Worm (Caenorhabditis elegans) whole organism, L2 larva: ENCODE measurements around the gene npp-20.

Experiments
- C34F6.9 ChIP-seq: fragments of 150-350 bp; optimal IDR thresholded peaks from 2 replicates; lab custom pipeline; 2014; ENCODE audit warnings: missing biosample characterization, missing genetic modification characterization
- R02D3.7 ChIP-seq: fragments of 150-350 bp; optimal IDR thresholded peaks from 2 replicates; lab custom pipeline; 2014; ENCODE audit warnings: missing biosample characterization, missing genetic modification characterization
- Y55F3AM.14 ChIP-seq: fragments of 200-800 bp; sonication (Bioruptor generic); optimal IDR thresholded peaks from 2 replicates; lab custom pipeline; 2018; ENCODE audit warnings: mild to moderate bottlenecking, missing genetic modification characterization, missing compliant biosample characterization
- aly-2 ChIP-seq: fragments of 150-350 bp; optimal IDR thresholded peaks from 2 replicates; lab custom pipeline; 2014; ENCODE audit warnings: missing biosample characterization, missing genetic modification characterization
- ceh-16 ChIP-seq: fragments of 150-350 bp; optimal IDR thresholded peaks from 2 replicates; lab custom pipeline; 2014; ENCODE audit warnings: missing biosample characterization, missing genetic modification characterization
- elt-3 ChIP-seq: sonication (generic microtip); optimal IDR thresholded peaks from 2 replicates; lab custom pipeline; 2017; ENCODE audit warnings: missing biosample characterization, missing genetic modification characterization
- lin-13 ChIP-seq: fragments of 150-350 bp; optimal IDR thresholded peaks from 2 replicates; lab custom pipeline; 2014; ENCODE audit warnings: missing biosample characterization, missing genetic modification reagents, missing genetic modification characterization
- nhr-12 ChIP-seq: fragments of 150-350 bp; optimal IDR thresholded peaks from 2 replicates; lab custom pipeline; 2014; ENCODE audit warnings: missing biosample characterization, missing genetic modification characterization
- nhr-77 ChIP-seq: fragments of 150-350 bp; optimal IDR thresholded peaks from 2 replicates; lab custom pipeline; 2014; ENCODE audit warnings: missing biosample characterization, missing genetic modification characterization
- zag-1 ChIP-seq: fragments of 150-350 bp; optimal IDR thresholded peaks from 2 replicates; lab custom pipeline; 2014; ENCODE audit warnings: missing biosample characterization, missing genetic modification characterization
- ztf-11 ChIP-seq: sonication (generic microtip); optimal IDR thresholded peaks from 2 replicates; lab custom pipeline; 2017; ENCODE audit warnings: missing biosample characterization, missing genetic modification characterization

- TF ChIP-seq nhr-77 (no peak), nhr-12 (tag; lab: Kevin White, UChicago) (no peak), ztf-11 (no peak), aly-2 (tag; lab: Kevin White, UChicago) (no peak), Y55F3AM.14 (GFP tag; lab: Kevin White, UChicago) (peak; percentile 32), ceh-16 (tag; lab: Kevin White, UChicago) (no peak), R02D3.7 (tag; lab: Kevin White, UChicago) (no peak), C34F6.9 (no peak), zag-1 (tag; lab: Kevin White, UChicago) (no peak), lin-13 (no peak), elt-3 (tag; lab: Kevin White, UChicago) (no peak)
Observed at ce11 chrIV:1458192-1458591, 37.6 kb downstream of the npp-20 start.
